Fruit fly (Drosophila melanogaster): ENCODE measurements around the gene yellow-f2.

yellow-f2 gene

DNA sequence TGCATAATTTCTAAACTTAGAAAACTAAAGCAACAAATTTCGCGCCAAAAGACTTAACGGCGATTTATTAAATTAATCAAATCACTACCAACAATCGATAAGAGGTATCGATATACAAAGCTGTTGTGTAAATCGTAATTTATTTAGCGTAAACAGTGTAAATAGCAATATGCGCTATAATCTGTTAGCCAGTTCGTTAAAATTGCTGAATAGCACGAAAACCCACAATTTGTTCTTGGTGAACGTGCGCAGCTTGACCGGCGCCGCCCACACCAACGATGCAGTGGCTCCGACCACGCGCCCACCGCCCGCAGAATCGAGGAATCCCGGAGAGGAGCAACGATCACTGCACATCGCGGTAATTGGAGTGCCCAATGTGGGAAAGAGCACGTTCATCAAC lies 575 bp upstream of the yellow-f2 start, which contains the start of gene CG7488:
CG7488 (plus strand) TSS at position 99 of the 400 bp plus-strand sequence.
- TF ChIP-seq kay (GFP tag; ENCODE audit: borderline replicate concordance) (no peak), bab1 (GFP tag; optimal IDR thresholded peaks at IDR 0.05) (peak; percentile 44)

DNA sequence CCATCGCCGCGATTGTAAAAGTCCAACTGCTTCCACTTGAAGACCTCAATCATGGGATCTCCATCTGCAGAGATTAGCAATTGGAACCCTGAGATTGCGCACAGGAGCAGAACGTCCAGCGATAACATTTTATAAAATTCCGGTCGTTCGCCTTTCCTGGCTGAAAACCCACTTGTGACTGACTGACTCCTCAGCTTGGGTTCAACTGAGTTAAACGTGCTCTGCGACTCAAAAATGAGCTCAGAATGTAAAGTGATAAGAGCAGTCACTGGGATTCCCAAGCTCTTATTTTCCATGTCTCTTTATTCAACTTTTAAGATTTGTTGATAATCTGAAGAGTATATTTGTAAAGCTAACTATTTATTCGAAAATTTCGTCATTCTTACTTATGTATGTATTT lies 1.9 kb downstream of the yellow-f2 start, which contains the start of gene yellow-f:
yellow-f (minus strand) TSS at position 184 of the 400 bp plus-strand sequence.
- no peak for TF ChIP-seq bab1 (GFP tag; optimal IDR thresholded peaks at IDR 0.05)
- TF ChIP-seq CG7101 (tag; optimal IDR thresholded peaks at IDR 0.05) = no peak
- TF ChIP-seq cnc (optimal IDR thresholded peaks at IDR 0.05) = no peak
- no peak for TF ChIP-seq Hr96 (GFP tag; optimal IDR thresholded peaks at IDR 0.05)
- no peak for TF ChIP-seq CG1620 (GFP tag; optimal IDR thresholded peaks at IDR 0.05)
- TF ChIP-seq toe (GFP tag; optimal IDR thresholded peaks at IDR 0.05) = no peak
- no peak for TF ChIP-seq CG33017 (tag; optimal IDR thresholded peaks at IDR 0.05)
- TF ChIP-seq CG5204 (GFP tag; optimal IDR thresholded peaks at IDR 0.05) = no peak
- TF ChIP-seq ovo (GFP tag; optimal IDR thresholded peaks at IDR 0.05) = no peak
- no peak for TF ChIP-seq Clk (GFP tag; optimal IDR thresholded peaks at IDR 0.05)
- TF ChIP-seq CG12768 (GFP tag; optimal IDR thresholded peaks at IDR 0.05) = no peak
- TF ChIP-seq CG7045 (GFP tag; optimal IDR thresholded peaks at IDR 0.05) = no peak

DNA sequence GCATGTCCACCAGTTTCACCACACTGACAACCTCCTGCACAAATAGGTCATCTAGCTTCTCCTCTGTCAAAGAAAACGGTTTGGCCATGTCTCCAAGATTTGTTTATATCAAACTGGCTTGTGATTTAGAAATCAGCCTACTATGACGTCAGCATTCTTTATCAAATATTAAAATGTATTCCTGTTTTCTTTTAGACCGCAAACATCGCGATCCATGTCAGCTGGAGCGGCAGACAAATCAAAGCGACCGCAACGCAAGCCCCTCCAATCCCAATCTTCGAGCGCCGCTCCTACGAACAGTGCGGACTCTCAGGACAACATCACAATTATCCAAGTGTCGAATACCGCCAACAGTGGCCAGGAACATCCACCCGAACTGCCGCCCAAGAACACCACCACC lies 6.5 kb downstream of the yellow-f2 start, which contains the start of gene CG14383:
CG14383 (minus strand) TSS at position 101 of the 400 bp plus-strand sequence.
- TF ChIP-seq CG5204 (GFP tag; optimal IDR thresholded peaks at IDR 0.05) = no peak
- TF ChIP-seq kay (GFP tag; ENCODE audit: borderline replicate concordance) = no peak
- TF ChIP-seq CG1620 (GFP tag; optimal IDR thresholded peaks at IDR 0.05) = no peak
- no peak for TF ChIP-seq tj (GFP tag; optimal IDR thresholded peaks at IDR 0.05)
- TF ChIP-seq CG7045 (GFP tag; optimal IDR thresholded peaks at IDR 0.05) = no peak
- no peak for TF ChIP-seq ovo (GFP tag; optimal IDR thresholded peaks at IDR 0.05)
- TF ChIP-seq cic (GFP tag; optimal IDR thresholded peaks at IDR 0.05) = no peak
- TF ChIP-seq Mnt (GFP tag; optimal IDR thresholded peaks at IDR 0.05) = no peak
- TF ChIP-seq CG12768 (GFP tag; optimal IDR thresholded peaks at IDR 0.05) = no peak
- no peak for TF ChIP-seq Crg-1 (GFP tag; optimal IDR thresholded peaks at IDR 0.05)
- TF ChIP-seq CG7101 (tag; optimal IDR thresholded peaks at IDR 0.05) = no peak
- TF ChIP-seq Clk (GFP tag; optimal IDR thresholded peaks at IDR 0.05) = no peak

DNA sequence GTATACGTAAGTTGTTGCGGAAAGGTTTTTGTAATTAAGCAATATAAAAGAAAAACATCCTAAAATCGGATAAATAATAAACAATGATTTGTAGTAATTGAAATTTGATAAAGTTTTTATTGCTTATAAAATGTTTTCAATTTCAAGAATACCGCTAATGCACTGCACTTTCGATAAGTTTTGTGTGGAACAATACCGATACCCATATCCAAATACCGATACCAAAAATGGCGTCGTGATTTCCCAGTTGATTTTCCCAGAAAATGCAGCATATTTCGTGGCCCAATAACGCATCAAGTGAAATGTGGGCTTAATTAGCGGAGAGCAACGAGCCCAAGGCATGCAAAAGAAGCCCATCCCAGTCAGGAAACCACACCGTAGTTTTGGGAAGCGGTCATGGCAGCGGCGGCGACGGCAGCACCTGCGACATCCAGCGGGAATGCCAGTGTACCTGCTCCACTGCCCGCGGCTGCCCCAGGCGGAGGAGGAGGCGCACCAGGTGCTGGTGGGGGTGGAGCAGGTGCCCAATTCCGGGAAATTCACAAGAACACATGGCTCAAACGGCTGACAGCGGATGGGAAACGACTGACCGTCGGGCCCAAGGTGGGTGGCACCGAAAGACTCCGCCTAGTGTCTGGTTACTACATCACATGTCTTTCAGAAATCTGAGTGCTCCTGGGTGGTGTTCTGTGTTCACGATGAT lies 9.0 kb downstream of the yellow-f2 start, which contains the start of gene CG31342:
CG31342 (plus strand) TSS at position 214 of the 703 bp plus-strand sequence.
- TF ChIP-seq CG7101 (tag; optimal IDR thresholded peaks at IDR 0.05) (peak; percentile 59), Crg-1 (GFP tag; optimal IDR thresholded peaks at IDR 0.05) (no peak), CG33017 (tag; optimal IDR thresholded peaks at IDR 0.05) (peak; percentile 50), Clk (GFP tag; optimal IDR thresholded peaks at IDR 0.05) (no peak), tj (GFP tag; optimal IDR thresholded peaks at IDR 0.05) (peak; percentile 5), bab1 (GFP tag; optimal IDR thresholded peaks at IDR 0.05) (peak; percentile 70), pad (GFP tag; optimal IDR thresholded peaks at IDR 0.05) (no peak), CG7045 (GFP tag; optimal IDR thresholded peaks at IDR 0.05) (peak; percentile 40), kay (GFP tag; ENCODE audit: borderline replicate concordance) (no peak), CG14711 (tag; optimal IDR thresholded peaks at IDR 0.05) (peak; percentile 59), Hr96 (GFP tag; optimal IDR thresholded peaks at IDR 0.05) (no peak), CG11617 (GFP tag; optimal IDR thresholded peaks at IDR 0.05) (peak; percentile 34)

DNA sequence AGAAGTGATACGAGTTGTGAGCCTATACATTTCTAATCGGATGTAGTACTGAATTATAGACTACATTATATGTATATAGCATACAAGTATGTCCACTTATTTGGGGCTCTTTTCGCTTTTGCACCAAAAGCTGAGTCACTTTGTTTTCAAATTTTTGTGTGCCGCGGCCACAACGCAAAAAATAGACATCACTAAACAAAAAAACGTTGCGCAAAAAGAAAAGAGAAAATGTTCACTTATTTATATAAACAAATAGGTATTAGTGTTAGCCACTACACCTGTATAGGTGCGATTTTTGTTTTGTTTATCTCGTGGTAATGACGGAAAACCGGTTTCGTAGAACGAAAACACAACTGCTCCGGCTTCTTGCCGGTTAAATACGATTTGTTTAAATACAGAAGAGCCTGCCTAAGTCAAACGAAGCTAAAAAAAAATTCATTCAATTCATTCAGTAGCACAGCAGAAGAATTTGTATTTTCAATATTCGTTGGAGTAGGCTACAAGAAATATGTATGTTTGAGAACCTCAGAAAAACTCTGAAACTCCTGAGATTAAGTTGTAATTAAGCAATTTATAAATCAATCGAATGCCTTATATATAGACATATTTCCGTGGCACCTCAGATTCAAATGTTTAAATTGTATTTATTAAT lies 11.8 kb downstream of the yellow-f2 start:
- TF ChIP-seq CG33017 (tag; optimal IDR thresholded peaks at IDR 0.05) (no peak), ovo (GFP tag; optimal IDR thresholded peaks at IDR 0.05) (no peak), Mnt (GFP tag; optimal IDR thresholded peaks at IDR 0.05) (peak; percentile 24), kay (GFP tag; ENCODE audit: borderline replicate concordance) (peak; percentile 98), cic (GFP tag; optimal IDR thresholded peaks at IDR 0.05) (peak; percentile 78)

DNA sequence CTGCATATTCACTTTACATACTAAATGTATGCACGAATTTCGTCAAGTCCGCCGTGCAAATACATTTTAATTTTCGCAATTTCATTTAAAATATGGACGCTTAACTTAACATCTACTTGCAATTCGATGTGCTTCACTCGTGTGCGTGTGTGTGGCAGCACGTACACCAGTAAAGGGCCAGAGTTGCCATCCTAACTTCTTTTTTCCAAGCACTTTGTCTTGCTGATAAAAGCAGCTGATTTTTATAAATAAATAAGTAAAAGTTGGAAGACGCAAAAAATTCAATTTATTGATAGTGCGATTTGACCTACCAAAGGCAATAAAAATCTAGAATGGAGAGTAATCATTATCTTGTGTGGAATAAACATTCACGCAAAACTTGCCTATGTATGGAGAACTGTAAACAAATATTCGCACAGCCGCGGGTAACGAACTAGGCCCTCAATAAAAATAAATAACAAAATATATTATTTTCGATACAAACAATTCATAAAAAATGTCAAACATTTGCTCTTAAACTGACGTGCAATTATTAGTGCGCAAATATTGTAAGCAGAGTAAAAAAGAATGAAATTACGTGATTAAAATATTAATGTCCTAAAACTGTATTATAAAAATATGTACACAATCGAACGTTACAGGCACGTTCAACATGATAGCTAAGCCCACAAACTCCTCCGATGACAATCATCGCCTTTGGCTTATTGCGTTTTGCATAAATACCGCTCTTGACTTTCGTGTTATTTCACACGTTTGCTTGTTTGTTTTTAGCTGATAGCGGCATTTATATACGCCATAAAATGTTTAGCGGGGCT lies 12.6 kb downstream of the yellow-f2 start:
- TF ChIP-seq Crg-1 (GFP tag; optimal IDR thresholded peaks at IDR 0.05) (peak; percentile 35), CG1620 (GFP tag; optimal IDR thresholded peaks at IDR 0.05) (peak; percentile 13), CG12768 (GFP tag; optimal IDR thresholded peaks at IDR 0.05) (peak; percentile 80), bab1 (GFP tag; optimal IDR thresholded peaks at IDR 0.05) (peak; percentile 72), pad (GFP tag; optimal IDR thresholded peaks at IDR 0.05) (peak; percentile 47), Clk (GFP tag; optimal IDR thresholded peaks at IDR 0.05) (peak; percentile 76), CG33017 (tag; optimal IDR thresholded peaks at IDR 0.05) (peak; percentile 82), CG7101 (tag; optimal IDR thresholded peaks at IDR 0.05) (peak; percentile 81), Hr96 (GFP tag; optimal IDR thresholded peaks at IDR 0.05) (no peak), CG11617 (GFP tag; optimal IDR thresholded peaks at IDR 0.05) (peak; percentile 83), ovo (GFP tag; optimal IDR thresholded peaks at IDR 0.05) (peak; percentile 72), cic (GFP tag; optimal IDR thresholded peaks at IDR 0.05) (peak; percentile 91), Mnt (GFP tag; optimal IDR thresholded peaks at IDR 0.05) (peak; percentile 44), toe (GFP tag; optimal IDR thresholded peaks at IDR 0.05) (peak; percentile 56), CG14711 (tag; optimal IDR thresholded peaks at IDR 0.05) (peak; percentile 93), CG7045 (GFP tag; optimal IDR thresholded peaks at IDR 0.05) (peak; percentile 44), cnc (optimal IDR thresholded peaks at IDR 0.05) (no peak), kay (GFP tag; ENCODE audit: borderline replicate concordance) (peak; percentile 54), CG5204 (GFP tag; optimal IDR thresholded peaks at IDR 0.05) (peak; percentile 75), tj (GFP tag; optimal IDR thresholded peaks at IDR 0.05) (peak; percentile 89)
